Fruit fly (Drosophila melanogaster): Measurements from ENCODE around the gene CG3557.

Gene CG3557

DNA sequence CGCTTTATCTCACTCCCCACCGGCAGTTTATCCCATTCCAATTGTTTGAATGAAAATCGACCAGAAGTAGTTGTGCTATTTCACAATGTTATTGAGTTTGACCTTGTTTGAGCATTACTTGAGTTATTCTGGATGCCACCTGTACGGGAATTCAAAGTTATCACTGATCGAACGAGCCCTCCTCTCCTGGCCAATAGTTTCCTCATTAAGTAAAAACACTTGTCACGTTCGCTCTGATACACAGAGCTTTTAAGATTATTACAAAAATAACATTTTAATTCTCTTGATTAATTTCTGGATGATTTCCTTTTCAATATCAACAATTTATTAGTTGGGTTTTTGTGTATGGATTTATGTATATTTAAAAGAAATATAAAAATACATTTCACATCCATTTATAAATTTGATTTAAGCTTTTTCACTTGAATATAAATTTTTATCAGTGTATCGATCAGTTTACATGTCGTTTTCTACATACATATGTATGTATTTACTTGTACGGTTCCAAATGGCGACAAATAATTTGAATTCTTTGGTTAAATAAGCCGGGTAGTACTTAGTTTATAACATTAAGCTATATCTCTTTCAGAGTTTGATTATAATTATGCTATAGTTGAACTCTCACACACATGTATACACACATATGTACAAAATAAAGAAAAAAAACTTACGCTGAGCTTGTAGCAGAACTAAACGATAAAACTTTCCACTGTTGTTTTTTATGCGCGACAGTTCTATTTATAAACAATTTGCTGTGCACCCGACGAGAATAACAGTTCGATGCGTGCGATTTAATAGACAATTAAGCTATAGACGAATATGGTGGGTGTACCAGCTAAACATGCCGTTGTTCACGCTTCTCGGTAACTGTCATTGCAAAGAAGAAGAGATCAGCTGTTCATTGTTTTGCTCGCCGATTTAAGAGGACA lies 11.5 kb downstream of the CG3557 start, which contains the start of the genes CG3609 and CG15390 (continued):
- TF ChIP-seq Xbp1 (GFP tag; optimal IDR thresholded peaks at IDR 0.05) (peak; percentile 88), zfh1 (GFP tag; IDR thresholded peaks at IDR 0.05) (peak; percentile 92), cwo (GFP tag; optimal IDR thresholded peaks at IDR 0.05) (peak; percentile 8), NK7.1 (GFP tag; optimal IDR thresholded peaks at IDR 0.05) (peak; percentile 83), ttk (GFP tag; IDR thresholded peaks at IDR 0.05) (peak; percentile 57; the same call in 1 of the 2 replicates), jigr1 (GFP tag; IDR thresholded peaks at IDR 0.05) (no peak), CG7928 (GFP tag; optimal IDR thresholded peaks at IDR 0.05) (peak; percentile 45), gem (tag; optimal IDR thresholded peaks at IDR 0.05) (peak; percentile 85), fu2 (GFP tag; optimal IDR thresholded peaks at IDR 0.05) (peak; percentile 83), luna (GFP tag; optimal IDR thresholded peaks at IDR 0.05) (peak; percentile 81), CG3726 (GFP tag; IDR thresholded peaks at IDR 0.05) (0 out of 3 replicates have a peak, but pooled peaks have one; percentile 17), MBD-R2 (GFP tag; IDR thresholded peaks at IDR 0.05) (peak; percentile 97), NFAT (GFP tag; IDR thresholded peaks at IDR 0.05) (peak; percentile 99), Asciz (GFP tag; optimal IDR thresholded peaks at IDR 0.05) (peak; percentile 29), fru (optimal IDR thresholded peaks at IDR 0.05) (no peak), mam (GFP tag; optimal IDR thresholded peaks at IDR 0.05) (peak; percentile 89), chm (GFP tag; IDR thresholded peaks at IDR 0.05) (peak; percentile 90), run (tag; optimal IDR thresholded peaks at IDR 0.05) (peak; percentile 16), Ptx1 (GFP tag; IDR thresholded peaks at IDR 0.05) (peak; percentile 71), CG2889 (GFP tag; IDR thresholded peaks at IDR 0.05) (peak; percentile 50; the same call in 1 of the 3 replicates), CG4404 (GFP tag; IDR thresholded peaks at IDR 0.05) (peak; percentile 51), CG9609 (GFP tag; optimal IDR thresholded peaks at IDR 0.05) (peak; percentile 87), CG34376 (GFP tag; optimal IDR thresholded peaks at IDR 0.05) (peak; percentile 88), zen (tag; optimal IDR thresholded peaks at IDR 0.05) (peak; percentile 75), ash1 (GFP tag; optimal IDR thresholded peaks at IDR 0.05) (peak; percentile 86), CG2116 (GFP tag; optimal IDR thresholded peaks at IDR 0.05) (peak; percentile 46), CG1603 (tag; optimal IDR thresholded peaks at IDR 0.05) (peak; percentile 87), D19B (GFP tag; optimal IDR thresholded peaks at IDR 0.05) (no peak), gce (GFP tag; IDR thresholded peaks at IDR 0.05) (peak; percentile 44; the same call in 1 of the 3 replicates), NC2β (GFP tag; optimal IDR thresholded peaks at IDR 0.05) (peak; percentile 88), sug (tag; optimal IDR thresholded peaks at IDR 0.05) (peak; percentile 85), CG6791 (GFP tag; IDR thresholded peaks at IDR 0.05; ENCODE audit: partially characterized antibody) (peak; percentile 39; the same call in 1 of the 3 replicates), CG12769 (tag; optimal IDR thresholded peaks at IDR 0.05) (peak; percentile 94), tup (GFP tag; optimal IDR thresholded peaks at IDR 0.05) (peak; percentile 63), TFAM (GFP tag; optimal IDR thresholded peaks at IDR 0.05) (no peak), org-1 (GFP tag; optimal IDR thresholded peaks at IDR 0.05) (peak; percentile 59), Dp (GFP tag; optimal IDR thresholded peaks at IDR 0.05) (peak; percentile 25), CG4730 (GFP tag; IDR thresholded peaks at IDR 0.05) (peak; percentile 27; the same call in 1 of the 2 replicates), gt (GFP tag; IDR thresholded peaks at IDR 0.05) (no peak), gro (GFP tag; optimal IDR thresholded peaks at IDR 0.05) (peak; percentile 97), CG18619 (GFP tag; optimal IDR thresholded peaks at IDR 0.05) (peak; percentile 69), pros (GFP tag; optimal IDR thresholded peaks at IDR 0.05) (no peak), Abd-B (GFP tag; optimal IDR thresholded peaks at IDR 0.05) (peak; percentile 45), CG9932 (GFP tag; IDR thresholded peaks at IDR 0.05) (peak; percentile 97), CG9437 (GFP tag; optimal IDR thresholded peaks at IDR 0.05) (peak; percentile 56), da (GFP tag; optimal IDR thresholded peaks at IDR 0.05) (peak; percentile 44), C15 (GFP tag; IDR thresholded peaks at IDR 0.05) (peak; percentile 72; the same call in 1 of the 3 replicates), phol (tag; optimal IDR thresholded peaks at IDR 0.05) (peak; percentile 46), CG11093 (GFP tag; IDR thresholded peaks at IDR 0.05) (peak; percentile 65; the same call in 1 of the 3 replicates)

All from whole organism, embryonic.